Fruit fly (Drosophila melanogaster) S2 (cell line): ENCODE data around the gene Sas-4.

ENCODE experiments used
- CG8478 ChIP-seq: fragments of >200 bp; optimal IDR thresholded peaks from 2 replicates; lab custom pipeline; 2018
- CTCF ChIP-seq, 2 experiments: fragments of >200 bp; optimal IDR thresholded peaks; 2 replicates each; lab custom pipeline; 2018

dm6 chr3R:7104308-7104707, 46.9 kb upstream of the Sas-4 start:
- no peak for TF ChIP-seq CTCF (optimal IDR thresholded peaks at IDR 0.05; lab: Kevin White, UChicago)
- no peak for TF ChIP-seq CG8478 (lab: Kevin White, UChicago)
